Worm (Caenorhabditis elegans) whole organism, early embryonic: ENCODE data around the gene rpl-12.

Experiments
- B0310.2 ChIP-seq: sonication (generic microtip); optimal IDR thresholded peaks from 2 replicates; lab custom pipeline; 2016; ENCODE audit warnings: mild to moderate bottlenecking, missing genetic modification characterization, missing compliant biosample characterization
- aly-1 ChIP-seq: sonication (generic microtip); optimal IDR thresholded peaks from 2 replicates; lab custom pipeline; 2016; ENCODE audit warnings: missing genetic modification characterization, missing compliant biosample characterization
- ama-1 ChIP-seq: fragments of 150-350 bp; optimal IDR thresholded peaks from 2 replicates; lab custom pipeline; 2014
- ceh-13 ChIP-seq: fragments of 200-800 bp; sonication (Bioruptor generic); optimal IDR thresholded peaks from 2 replicates; lab custom pipeline; 2018; ENCODE audit warnings: mild to moderate bottlenecking, missing genetic modification characterization, missing compliant biosample characterization
- ceh-36 ChIP-seq: sonication (generic microtip); optimal IDR thresholded peaks from 2 replicates; lab custom pipeline; 2016; ENCODE audit warnings: missing genetic modification characterization, inconsistent platforms, missing compliant biosample characterization
- flt-1 ChIP-seq: fragments of 200-800 bp; sonication (Bioruptor generic); IDR thresholded peaks from 2 replicates; pipeline ENCODE4 v1.3.6; 2022; ENCODE audit warnings: missing genetic modification characterization, missing compliant biosample characterization
- hmbx-1 ChIP-seq: sonication (generic microtip); optimal IDR thresholded peaks from 2 replicates; lab custom pipeline; 2016; ENCODE audit warnings: mild to moderate bottlenecking, missing genetic modification characterization, missing compliant biosample characterization
- hmg-4 ChIP-seq: fragments of 200-800 bp; sonication (Bioruptor generic); optimal IDR thresholded peaks from 2 replicates; lab custom pipeline; 2018; ENCODE audit warnings: mild to moderate bottlenecking, missing genetic modification characterization, missing compliant biosample characterization
- tbx-37 ChIP-seq: fragments of 200-800 bp; sonication (Bioruptor generic); conservative IDR thresholded peaks from 2 replicates; pipeline ENCODE4 v1.3.6; 2022; ENCODE audit warnings: missing genetic modification reagents, missing genetic modification characterization, missing compliant biosample characterization

- TF ChIP-seq hmbx-1 = no peak
- TF ChIP-seq ama-1 = no peak
- no peak for TF ChIP-seq ceh-36 (tag; lab: Kevin White, UChicago)
- TF ChIP-seq flt-1 (GFP tag; lab: Robert Waterston, UW) = no peak
- no peak for TF ChIP-seq tbx-37 (GFP tag; lab: Robert Waterston, UW)
- no peak for TF ChIP-seq aly-1 (tag; lab: Kevin White, UChicago)
- no peak for TF ChIP-seq B0310.2 (tag; lab: Kevin White, UChicago)
- TF ChIP-seq hmg-4 (GFP tag; lab: Kevin White, UChicago) = no peak
- no peak for TF ChIP-seq ceh-13 (GFP tag; lab: Kevin White, UChicago)
These were observed 32.0 kb upstream of the rpl-12 start, which contains the start of gene unc-26 for ce11 chrIV:13272494-13272893.
